Worm (Caenorhabditis elegans) whole organism, young adult: Measurements from ENCODE around the gene R02E4.1.

Source experiments
- B0261.1 ChIP-seq: sonication (generic microtip); optimal IDR thresholded peaks from 2 replicates; lab custom pipeline; 2016; ENCODE audit warnings: mild to moderate bottlenecking, missing genetic modification characterization, moderate library complexity, missing compliant biosample characterization
- ceh-79 ChIP-seq: sonication (generic microtip); optimal IDR thresholded peaks from 2 replicates; lab custom pipeline; 2017; ENCODE audit warnings: mild to moderate bottlenecking, missing genetic modification characterization, missing compliant biosample characterization
- efl-1 ChIP-seq: fragments of 150-350 bp; optimal IDR thresholded peaks from 2 replicates; lab custom pipeline; 2014; ENCODE audit warnings: missing biosample characterization, missing genetic modification reagents, missing genetic modification characterization
- let-526 ChIP-seq: fragments of 200-800 bp; sonication (Bioruptor generic); IDR thresholded peaks from 2 replicates; pipeline ENCODE4 v1.3.6; 2022; ENCODE audit warnings: missing genetic modification reagents, missing genetic modification characterization, missing compliant biosample characterization
- lin-54 ChIP-seq: fragments of 200-800 bp; sonication (Bioruptor generic); optimal IDR thresholded peaks from 2 replicates; lab custom pipeline; 2018; ENCODE audit warnings: mild to moderate bottlenecking, missing genetic modification characterization, missing compliant biosample characterization

DNA sequence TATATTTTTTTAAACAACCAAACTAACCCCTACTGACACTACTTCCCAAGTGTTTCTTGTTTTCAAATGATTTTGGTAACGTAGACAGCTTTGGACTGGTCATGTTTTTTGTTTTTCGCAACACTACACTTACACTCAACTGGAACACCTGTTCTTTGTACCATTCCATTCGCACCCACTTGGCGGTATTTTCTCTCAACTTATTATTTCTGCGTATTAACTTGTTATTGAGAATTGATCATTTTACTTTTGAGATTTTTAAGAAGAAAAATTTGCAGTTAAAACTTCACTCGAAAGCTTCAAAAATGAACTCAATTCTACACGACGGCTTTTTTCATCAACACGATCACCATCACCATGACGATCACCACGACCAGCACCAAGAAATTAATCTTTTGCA lies 30.5 kb upstream of the R02E4.1 start, which contains the start of gene ZK470.2:
- TF ChIP-seq B0261.1 (tag; lab: Kevin White, UChicago) (no peak), lin-54 (GFP tag; lab: Kevin White, UChicago) (no peak), let-526 (no peak), ceh-79 (tag; lab: Kevin White, UChicago) (no peak), efl-1 (GFP tag; lab: Kevin White, UChicago) (no peak)
